Fruit fly (Drosophila melanogaster) Kc167 (cell line): ENCODE data around the gene CG6418.

Source experiments
- Myc ChIP-seq: fragments of >200 bp; optimal IDR thresholded peaks from 2 replicates; lab custom pipeline; 2017; ENCODE audit warnings: missing external identifiers
- Sin3A ChIP-seq: fragments of >200 bp; optimal IDR thresholded peaks from 2 replicates; lab custom pipeline; 2018; ENCODE audit warnings: missing external identifiers
- h ChIP-seq: fragments of >200 bp; optimal IDR thresholded peaks from 3 replicates; lab custom pipeline; 2018; ENCODE audit warnings: missing external identifiers
- insv ChIP-seq: fragments of >200 bp; optimal IDR thresholded peaks from 3 replicates; lab custom pipeline; 2018; ENCODE audit warnings: missing external identifiers
- psq ChIP-seq: fragments of >200 bp; optimal IDR thresholded peaks from 2 replicates; lab custom pipeline; 2017; ENCODE audit warnings: missing external identifiers
- ttk ChIP-seq: sonication (Bioruptor generic); optimal IDR thresholded peaks from 2 replicates; lab custom pipeline; 2017; ENCODE audit warnings: missing external identifiers

dm6 chr3L:10882336-10883040, 3.7 kb upstream of the CG6418 start, which contains the start of the genes CG6409 and galla-2:
- TF ChIP-seq insv (lab: Kevin White, UChicago), result no peak
- TF ChIP-seq Sin3A, result no peak
- no peak for TF ChIP-seq ttk (lab: Kevin White, UChicago)
- TF ChIP-seq Myc (lab: Kevin White, UChicago), result no peak
- TF ChIP-seq h (lab: Kevin White, UChicago), result no peak
- TF ChIP-seq psq, result no peak
